Fruit fly (Drosophila melanogaster) whole organism, embryonic: ENCODE measurements around the gene dmGlut.

Source experiments
- Adf1 ChIP-seq: fragments of 200-800 bp; sonication (Bioruptor generic); IDR thresholded peaks from 2 replicates; pipeline ENCODE4 v1.3.6; 2022; ENCODE audit warnings: missing biosample characterization, missing genetic modification characterization
- Atf3 ChIP-seq: fragments of 200-800 bp; sonication (Bioruptor generic); optimal IDR thresholded peaks from 3 replicates; lab custom pipeline; 2016; ENCODE audit warnings: missing biosample characterization, missing genetic modification characterization
- B-H2 ChIP-seq: fragments of 200-800 bp; sonication (Bioruptor generic); optimal IDR thresholded peaks from 2 replicates; lab custom pipeline; 2018; ENCODE audit warnings: missing biosample characterization, mild to moderate bottlenecking, missing genetic modification characterization
- CG10147 ChIP-seq: fragments of 200-800 bp; sonication (Bioruptor generic); optimal IDR thresholded peaks from 2 replicates; lab custom pipeline; 2019; ENCODE audit warnings: missing biosample characterization, mild to moderate bottlenecking, missing genetic modification characterization, moderate library complexity
- CG10267 ChIP-seq: fragments of 200-800 bp; sonication (Bioruptor generic); optimal IDR thresholded peaks from 2 replicates; lab custom pipeline; 2018; ENCODE audit warnings: missing biosample characterization, mild to moderate bottlenecking, missing genetic modification characterization, moderate library complexity
- CG10431 ChIP-seq: fragments of 200-800 bp; sonication (Bioruptor generic); optimal IDR thresholded peaks from 3 replicates; lab custom pipeline; 2018; ENCODE audit warnings: missing biosample characterization, mild to moderate bottlenecking, missing genetic modification characterization
- CG10565 ChIP-seq: fragments of 200-800 bp; sonication (Bioruptor generic); optimal IDR thresholded peaks from 3 replicates; lab custom pipeline; 2016; ENCODE audit warnings: missing biosample characterization, mild to moderate bottlenecking, missing genetic modification characterization
- CG10959 ChIP-seq: fragments of 200-800 bp; sonication (Bioruptor generic); IDR thresholded peaks from 2 replicates; pipeline ENCODE4 v1.3.6; 2022; ENCODE audit warnings: missing biosample characterization, missing genetic modification characterization
- CG12071 ChIP-seq: fragments of 200-800 bp; sonication (Bioruptor generic); optimal IDR thresholded peaks from 3 replicates; lab custom pipeline; 2018; ENCODE audit warnings: missing biosample characterization, mild to moderate bottlenecking, missing genetic modification characterization
- CG12659 ChIP-seq: fragments of 200-800 bp; sonication (Bioruptor generic); optimal IDR thresholded peaks from 3 replicates; lab custom pipeline; 2017; ENCODE audit warnings: mild to moderate bottlenecking, missing biosample characterization, missing genetic modification reagents, missing genetic modification characterization
- CG12769 ChIP-seq: fragments of 200-800 bp; sonication (Bioruptor generic); optimal IDR thresholded peaks from 2 replicates; lab custom pipeline; 2019; ENCODE audit warnings: missing biosample characterization, mild to moderate bottlenecking, missing genetic modification characterization, moderate library complexity
- CG14860 ChIP-seq: fragments of 200-800 bp; sonication (Bioruptor generic); IDR thresholded peaks from 3 replicates; pipeline ENCODE4 v1.3.6; 2022; ENCODE audit warnings: missing biosample characterization, missing genetic modification characterization; ENCODE audit not compliant: partially characterized antibody
- CG1603 ChIP-seq: fragments of 200-800 bp; sonication (Bioruptor generic); optimal IDR thresholded peaks from 2 replicates; lab custom pipeline; 2019; ENCODE audit warnings: missing biosample characterization, mild to moderate bottlenecking, missing genetic modification characterization, moderate library complexity
- CG16779 ChIP-seq: fragments of 200-800 bp; sonication (Bioruptor generic); IDR thresholded peaks from 2 replicates; pipeline ENCODE4 v1.3.6; 2022; ENCODE audit warnings: missing biosample characterization, missing genetic modification characterization
- CG17361 ChIP-seq: fragments of 200-800 bp; sonication (Bioruptor generic); IDR thresholded peaks from 3 replicates; pipeline ENCODE4 v1.3.6; 2022; ENCODE audit warnings: missing biosample characterization, missing genetic modification characterization
- CG2129 ChIP-seq: fragments of 200-800 bp; sonication (Bioruptor generic); IDR thresholded peaks from 2 replicates; pipeline ENCODE4 v1.3.6; 2022; ENCODE audit warnings: missing biosample characterization, missing genetic modification characterization; ENCODE audit not compliant: partially characterized antibody
- CG4282 ChIP-seq: fragments of 200-800 bp; sonication (Bioruptor generic); optimal IDR thresholded peaks from 2 replicates; lab custom pipeline; 2016; ENCODE audit warnings: missing biosample characterization, missing genetic modification characterization
- CG4328 ChIP-seq: fragments of 200-800 bp; sonication (Bioruptor generic); optimal IDR thresholded peaks from 3 replicates; lab custom pipeline; 2017; ENCODE audit warnings: missing biosample characterization, missing genetic modification reagents, missing genetic modification characterization
- CG5245 ChIP-seq: fragments of 200-800 bp; sonication (Bioruptor generic); optimal IDR thresholded peaks from 3 replicates; lab custom pipeline; 2016; ENCODE audit warnings: missing biosample characterization, missing genetic modification characterization
- CG6654 ChIP-seq: fragments of 200-800 bp; sonication (Bioruptor generic); optimal IDR thresholded peaks from 2 replicates; lab custom pipeline; 2017; ENCODE audit warnings: missing biosample characterization, mild to moderate bottlenecking, missing genetic modification characterization
- CG7786 ChIP-seq: fragments of 200-800 bp; sonication (Bioruptor generic); optimal IDR thresholded peaks from 2 replicates; lab custom pipeline; 2016; ENCODE audit warnings: missing biosample characterization, missing genetic modification characterization
- CkIIα-i1 ChIP-seq: fragments of 200-800 bp; sonication (Bioruptor generic); IDR thresholded peaks from 2 replicates; pipeline ENCODE4 v1.3.6; 2022; ENCODE audit warnings: missing biosample characterization, missing genetic modification characterization
- D19A ChIP-seq: fragments of 200-800 bp; optimal IDR thresholded peaks from 3 replicates; lab custom pipeline; 2019; ENCODE audit warnings: missing biosample characterization, mild to moderate bottlenecking, missing genetic modification characterization, moderate library complexity
- Hey ChIP-seq: fragments of 200-800 bp; sonication (Bioruptor generic); optimal IDR thresholded peaks from 3 replicates; lab custom pipeline; 2018; ENCODE audit warnings: missing biosample characterization, mild to moderate bottlenecking, missing genetic modification characterization
- Hr51 ChIP-seq, 2 experiments: fragments of 200-800 bp; sonication (Bioruptor generic); optimal IDR thresholded peaks; 2 replicates in 1 of 2; 3 replicates in 1 of 2; lab custom pipeline; 2016 to 2018; ENCODE audit warnings: missing biosample characterization in 2 of 2, missing genetic modification characterization in 2 of 2, mild to moderate bottlenecking in 1 of 2, moderate library complexity in 1 of 2
- MESR4 ChIP-seq: fragments of 200-800 bp; sonication (Bioruptor generic); optimal IDR thresholded peaks from 2 replicates; lab custom pipeline; 2018; ENCODE audit warnings: missing biosample characterization, mild to moderate bottlenecking, missing genetic modification characterization, moderate library complexity
- Optix ChIP-seq: fragments of 200-800 bp; sonication (Bioruptor generic); IDR thresholded peaks from 3 replicates; pipeline ENCODE4 v1.3.6; 2022; ENCODE audit warnings: missing biosample characterization, missing genetic modification characterization
- Side ChIP-seq: fragments of 200-800 bp; sonication (Bioruptor generic); optimal IDR thresholded peaks from 2 replicates; lab custom pipeline; 2016; ENCODE audit warnings: missing biosample characterization, missing genetic modification characterization
- Six4 ChIP-seq: fragments of 200-800 bp; sonication (Bioruptor generic); optimal IDR thresholded peaks from 2 replicates; lab custom pipeline; 2016; ENCODE audit warnings: missing biosample characterization, missing genetic modification characterization
- Sry-β ChIP-seq: fragments of 200-800 bp; sonication (Bioruptor generic); optimal IDR thresholded peaks from 2 replicates; lab custom pipeline; 2018; ENCODE audit warnings: missing biosample characterization, mild to moderate bottlenecking, missing genetic modification characterization, moderate library complexity
- abd-A ChIP-seq: fragments of 200-800 bp; sonication (Bioruptor generic); optimal IDR thresholded peaks from 3 replicates; lab custom pipeline; 2019; ENCODE audit warnings: missing biosample characterization, mild to moderate bottlenecking, missing genetic modification characterization, moderate library complexity
- ase ChIP-seq: fragments of 200-800 bp; sonication (Bioruptor generic); IDR thresholded peaks from 3 replicates; pipeline ENCODE4 v1.3.6; 2022; ENCODE audit warnings: missing biosample characterization, missing genetic modification characterization
- chif ChIP-seq, 2 experiments: fragments of 200-800 bp; sonication (Bioruptor generic); optimal IDR thresholded peaks; 3 replicates each; lab custom pipeline; 2016; ENCODE audit warnings: missing biosample characterization in 2 of 2, missing genetic modification characterization in 2 of 2
- croc ChIP-seq: fragments of 200-800 bp; sonication (Bioruptor generic); conservative IDR thresholded peaks from 3 replicates; pipeline ENCODE4 v1.3.6; 2022; ENCODE audit warnings: missing biosample characterization, missing genetic modification characterization
- crp ChIP-seq, 2 experiments: fragments of 200-800 bp; sonication (Bioruptor generic); optimal IDR thresholded peaks; 2 replicates in 1 of 2; 3 replicates in 1 of 2; lab custom pipeline; 2017; ENCODE audit warnings: missing biosample characterization in 2 of 2, missing genetic modification characterization in 2 of 2, mild to moderate bottlenecking in 1 of 2, moderate library complexity in 1 of 2
- dmrt99B ChIP-seq: fragments of 200-800 bp; sonication (Bioruptor generic); optimal IDR thresholded peaks from 2 replicates; lab custom pipeline; 2018; ENCODE audit warnings: missing biosample characterization, mild to moderate bottlenecking, missing genetic modification characterization, moderate library complexity
- en ChIP-seq: fragments of 200-800 bp; sonication (Bioruptor generic); optimal IDR thresholded peaks from 2 replicates; lab custom pipeline; 2016; ENCODE audit warnings: missing biosample characterization, missing genetic modification characterization
- gcm ChIP-seq: fragments of 200-800 bp; sonication (Bioruptor generic); optimal IDR thresholded peaks from 2 replicates; lab custom pipeline; 2019; ENCODE audit warnings: missing biosample characterization, mild to moderate bottlenecking, missing genetic modification characterization, moderate library complexity
- jing ChIP-seq: fragments of 200-800 bp; sonication (Bioruptor generic); optimal IDR thresholded peaks from 2 replicates; lab custom pipeline; 2018; ENCODE audit warnings: missing biosample characterization, mild to moderate bottlenecking, missing genetic modification characterization
- kah ChIP-seq: fragments of 200-800 bp; sonication (Bioruptor generic); optimal IDR thresholded peaks from 2 replicates; lab custom pipeline; 2018; ENCODE audit warnings: missing biosample characterization, mild to moderate bottlenecking, missing genetic modification characterization
- klu ChIP-seq: fragments of 200-800 bp; sonication (Bioruptor generic); IDR thresholded peaks from 2 replicates; pipeline ENCODE4 v1.3.6; 2022; ENCODE audit warnings: missing biosample characterization, missing genetic modification characterization
- lab ChIP-seq: fragments of 200-800 bp; sonication (Bioruptor generic); optimal IDR thresholded peaks from 3 replicates; lab custom pipeline; 2017; ENCODE audit warnings: missing biosample characterization, missing genetic modification characterization, mild to moderate bottlenecking, moderate library complexity, missing genetic modification reagents
- pfk ChIP-seq: fragments of 200-800 bp; sonication (Bioruptor generic); optimal IDR thresholded peaks from 2 replicates; lab custom pipeline; 2018; ENCODE audit warnings: missing biosample characterization, mild to moderate bottlenecking, missing genetic modification characterization, moderate library complexity
- sd ChIP-seq: fragments of 200-800 bp; sonication (Bioruptor generic); optimal IDR thresholded peaks from 3 replicates; lab custom pipeline; 2018; ENCODE audit warnings: missing biosample characterization, mild to moderate bottlenecking, missing genetic modification characterization, moderate library complexity
- shn ChIP-seq: fragments of 200-800 bp; sonication (Bioruptor generic); optimal IDR thresholded peaks from 3 replicates; lab custom pipeline; 2016; ENCODE audit warnings: missing biosample characterization, missing genetic modification characterization
- ssp ChIP-seq: fragments of 200-800 bp; sonication (Bioruptor generic); IDR thresholded peaks from 2 replicates; pipeline ENCODE4 v1.3.6; 2022; ENCODE audit warnings: missing biosample characterization, missing genetic modification characterization
- unpg ChIP-seq: fragments of 200-800 bp; sonication (Bioruptor generic); optimal IDR thresholded peaks from 3 replicates; lab custom pipeline; 2018; ENCODE audit warnings: missing biosample characterization, mild to moderate bottlenecking, missing genetic modification characterization, moderate library complexity
- wek ChIP-seq: fragments of 200-800 bp; sonication (Bioruptor generic); optimal IDR thresholded peaks from 3 replicates; lab custom pipeline; 2018; ENCODE audit warnings: missing biosample characterization, mild to moderate bottlenecking, missing genetic modification characterization, moderate library complexity

dmGlut gene

DNA sequence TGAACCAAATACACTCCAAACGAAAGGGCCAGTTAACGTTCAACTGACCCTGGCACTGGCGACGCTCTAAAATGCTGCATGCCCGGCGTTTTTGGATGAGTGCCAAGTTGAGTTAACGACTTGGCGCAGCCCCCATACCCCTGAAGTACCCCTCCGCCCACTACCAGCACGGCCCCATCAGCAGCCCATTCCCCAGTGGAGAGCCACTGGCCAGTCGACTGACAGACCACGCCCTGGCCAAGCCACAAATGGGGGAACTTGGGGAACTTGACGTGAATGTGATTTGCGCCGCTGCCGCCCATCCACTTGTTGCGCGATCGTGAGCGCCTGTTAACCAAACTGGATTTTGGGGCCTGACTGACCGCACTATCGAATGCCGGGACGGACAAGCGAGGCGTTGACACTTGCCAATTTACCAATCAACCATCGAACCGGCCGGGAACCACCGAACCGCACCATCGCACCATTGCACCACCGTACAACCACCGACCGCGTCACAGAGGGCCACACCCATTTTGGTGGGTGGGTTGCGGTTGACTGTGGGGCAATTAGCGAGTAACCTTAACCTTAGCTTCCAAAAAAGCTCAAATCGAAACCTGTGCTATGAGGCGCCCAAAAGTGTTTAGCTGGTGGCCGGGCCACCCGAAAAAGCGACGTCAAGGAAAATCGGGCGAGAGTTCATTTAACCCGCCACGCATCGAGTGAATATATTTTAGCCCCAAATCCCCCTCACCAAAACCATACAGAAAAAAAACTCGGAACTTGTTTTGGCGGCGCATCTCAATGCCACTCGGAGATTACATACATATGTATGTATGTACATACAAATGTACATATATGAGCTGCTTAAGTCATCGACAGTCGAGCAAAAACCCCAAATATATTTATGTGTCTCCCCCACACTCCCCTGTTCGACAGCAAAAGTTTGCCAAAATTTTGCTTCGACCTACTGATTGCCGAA, 21.5 kb upstream of the dmGlut start:
- TF ChIP-seq CG12659 (GFP tag; lab: Kevin White, UChicago): no peak
- TF ChIP-seq jing (GFP tag; lab: Kevin White, UChicago): no peak
- no peak for TF ChIP-seq CG10565 (GFP tag; lab: Kevin White, UChicago)
- no peak for TF ChIP-seq MESR4
- peak; percentile 100 for TF ChIP-seq CG12769 (tag; lab: Kevin White, UChicago)
- no peak for TF ChIP-seq Six4 (GFP tag; lab: Kevin White, UChicago)
- no peak for TF ChIP-seq ssp
- no peak for TF ChIP-seq crp (GFP tag; optimal IDR thresholded peaks at IDR 0.05; lab: Kevin White, UChicago)
- no peak for TF ChIP-seq en (GFP tag; lab: Kevin White, UChicago)
- no peak for TF ChIP-seq gcm
- no peak for TF ChIP-seq shn (GFP tag; lab: Kevin White, UChicago)
- no peak for TF ChIP-seq klu (GFP tag; lab: Robert Waterston, UW)
- TF ChIP-seq wek (GFP tag; lab: Kevin White, UChicago): no peak
- TF ChIP-seq croc (GFP tag; lab: Robert Waterston, UW): no peak
- TF ChIP-seq B-H2: peak; percentile 17
- TF ChIP-seq CkIIα-i1 (GFP tag; lab: Robert Waterston, UW): no peak
- TF ChIP-seq CG5245 (GFP tag; lab: Kevin White, UChicago): no peak
- no peak for TF ChIP-seq CG10267 (tag; lab: Kevin White, UChicago)
- TF ChIP-seq Hr51 (GFP tag; optimal IDR thresholded peaks at IDR 0.05; lab: Kevin White, UChicago): no peak
- no peak for TF ChIP-seq Sry-β (GFP tag; lab: Kevin White, UChicago)
- no peak for TF ChIP-seq CG17361 (GFP tag; lab: Robert Waterston, UW)
- no peak for TF ChIP-seq chif (GFP tag; optimal IDR thresholded peaks at IDR 0.05; lab: Kevin White, UChicago)
- peak; percentile 99 for TF ChIP-seq abd-A (tag; lab: Kevin White, UChicago)
- no peak for TF ChIP-seq CG7786 (GFP tag; lab: Kevin White, UChicago)
- no peak for TF ChIP-seq CG1603 (tag; lab: Kevin White, UChicago)
- peak; percentile 14 for TF ChIP-seq lab (GFP tag; lab: Kevin White, UChicago)
- no peak for TF ChIP-seq CG12071 (GFP tag; lab: Kevin White, UChicago)
- TF ChIP-seq CG10431 (GFP tag; lab: Kevin White, UChicago): no peak
- no peak for TF ChIP-seq CG6654 (GFP tag; lab: Kevin White, UChicago)
- TF ChIP-seq Hey: no peak
- TF ChIP-seq D19A (tag; lab: Kevin White, UChicago): no peak
- no peak for TF ChIP-seq CG16779 (GFP tag; lab: Robert Waterston, UW)
- no peak for TF ChIP-seq dmrt99B
- TF ChIP-seq ase (GFP tag; lab: Robert Waterston, UW): no peak
- no peak for TF ChIP-seq Adf1 (GFP tag; lab: Robert Waterston, UW)
- no peak for TF ChIP-seq CG4282
- TF ChIP-seq CG2129 (GFP tag; lab: Robert Waterston, UW): no peak
- no peak for TF ChIP-seq Atf3 (GFP tag; lab: Kevin White, UChicago)
- no peak for TF ChIP-seq Optix
- peak; percentile 93 for TF ChIP-seq kah (GFP tag; lab: Kevin White, UChicago)
- TF ChIP-seq Side: no peak
- no peak for TF ChIP-seq unpg
- TF ChIP-seq CG14860 (GFP tag; lab: Robert Waterston, UW): no peak
- TF ChIP-seq sd (tag; lab: Kevin White, UChicago): peak; percentile 93
- TF ChIP-seq CG4328 (GFP tag; lab: Kevin White, UChicago): no peak
- TF ChIP-seq pfk (GFP tag; lab: Kevin White, UChicago): no peak
- no peak for TF ChIP-seq CG10959 (GFP tag; lab: Robert Waterston, UW)
- TF ChIP-seq CG10147: no peak
